Fruit fly (Drosophila melanogaster) whole organism, embryonic: ENCODE results near the gene Nf-YC.
A peak's percentile ranks its signal among the peaks of the same experiment; 100 is the strongest.

ENCODE experiments used
- Adf1 ChIP-seq: fragments of 200-800 bp; sonication (Bioruptor generic); IDR thresholded peaks from 2 replicates; pipeline ENCODE4 v1.3.6; 2022; ENCODE audit warnings: missing biosample characterization, missing genetic modification characterization
- Antp ChIP-seq: fragments of 200-800 bp; sonication (Bioruptor generic); optimal IDR thresholded peaks from 3 replicates; lab custom pipeline; 2016; ENCODE audit warnings: missing biosample characterization, missing genetic modification characterization
- Bgb ChIP-seq: fragments of 200-800 bp; sonication (Bioruptor generic); IDR thresholded peaks from 2 replicates; pipeline ENCODE4 v1.3.6; 2022; ENCODE audit warnings: missing biosample characterization, missing genetic modification characterization; ENCODE audit not compliant: partially characterized antibody
- Blimp-1 ChIP-seq: fragments of 200-800 bp; sonication (Bioruptor generic); optimal IDR thresholded peaks from 3 replicates; lab custom pipeline; 2018; ENCODE audit warnings: missing biosample characterization, missing genetic modification characterization, mild to moderate bottlenecking, moderate library complexity, missing genetic modification reagents
- CG12104 ChIP-seq: fragments of 200-800 bp; sonication (Bioruptor generic); optimal IDR thresholded peaks from 3 replicates; lab custom pipeline; 2016; ENCODE audit warnings: missing biosample characterization, missing genetic modification characterization
- CG14050 ChIP-seq: fragments of 200-800 bp; sonication (Bioruptor generic); IDR thresholded peaks from 3 replicates; pipeline ENCODE4 v1.3.6; 2022; ENCODE audit warnings: missing biosample characterization, missing genetic modification characterization
- CG14441 ChIP-seq: fragments of 200-800 bp; sonication (Bioruptor generic); IDR thresholded peaks from 2 replicates; pipeline ENCODE4 v1.3.6; 2022; ENCODE audit warnings: missing biosample characterization, missing genetic modification characterization
- CG14860 ChIP-seq: fragments of 200-800 bp; sonication (Bioruptor generic); IDR thresholded peaks from 3 replicates; pipeline ENCODE4 v1.3.6; 2022; ENCODE audit warnings: missing biosample characterization, missing genetic modification characterization; ENCODE audit not compliant: partially characterized antibody
- CG15479 ChIP-seq: fragments of 200-800 bp; sonication (Bioruptor generic); optimal IDR thresholded peaks from 3 replicates; lab custom pipeline; 2019; ENCODE audit warnings: missing biosample characterization, mild to moderate bottlenecking, missing genetic modification characterization, moderate library complexity
- CG16779 ChIP-seq: fragments of 200-800 bp; sonication (Bioruptor generic); IDR thresholded peaks from 2 replicates; pipeline ENCODE4 v1.3.6; 2022; ENCODE audit warnings: missing biosample characterization, missing genetic modification characterization
- CG16863 ChIP-seq: fragments of 200-800 bp; sonication (Bioruptor generic); optimal IDR thresholded peaks from 3 replicates; lab custom pipeline; 2016; ENCODE audit warnings: missing biosample characterization, missing genetic modification characterization
- CG17385 ChIP-seq: fragments of 200-800 bp; sonication (Bioruptor generic); optimal IDR thresholded peaks from 3 replicates; lab custom pipeline; 2018; ENCODE audit warnings: missing biosample characterization, mild to moderate bottlenecking, missing genetic modification characterization
- CG18262 ChIP-seq: fragments of 200-800 bp; optimal IDR thresholded peaks from 3 replicates; lab custom pipeline; 2019; ENCODE audit warnings: missing biosample characterization, mild to moderate bottlenecking, missing genetic modification characterization, moderate library complexity
- CG32772 ChIP-seq: fragments of 200-800 bp; sonication (Bioruptor generic); IDR thresholded peaks from 2 replicates; pipeline ENCODE4 v1.3.6; 2022; ENCODE audit warnings: missing biosample characterization, missing genetic modification characterization
- CG5953 ChIP-seq: fragments of 200-800 bp; sonication (Bioruptor generic); IDR thresholded peaks from 2 replicates; pipeline ENCODE4 v1.3.6; 2022; ENCODE audit warnings: missing biosample characterization, missing genetic modification characterization
- CG6765 ChIP-seq: fragments of 200-800 bp; sonication (Bioruptor generic); optimal IDR thresholded peaks from 3 replicates; lab custom pipeline; 2017; ENCODE audit warnings: missing biosample characterization, mild to moderate bottlenecking, missing genetic modification characterization
- CG7357 ChIP-seq: fragments of 200-800 bp; sonication (Bioruptor generic); IDR thresholded peaks from 3 replicates; pipeline ENCODE4 v1.3.6; 2022; ENCODE audit warnings: missing biosample characterization, missing genetic modification characterization
- CTCF ChIP-seq: fragments of 200-800 bp; sonication (Bioruptor generic); optimal IDR thresholded peaks from 2 replicates; lab custom pipeline; 2017; ENCODE audit warnings: missing biosample characterization, mild to moderate bottlenecking, missing genetic modification characterization, moderate library complexity
- Camta ChIP-seq: fragments of 200-800 bp; sonication (Bioruptor generic); optimal IDR thresholded peaks from 2 replicates; lab custom pipeline; 2016; ENCODE audit warnings: missing biosample characterization, missing genetic modification characterization
- CkIIα-i1 ChIP-seq: fragments of 200-800 bp; sonication (Bioruptor generic); IDR thresholded peaks from 2 replicates; pipeline ENCODE4 v1.3.6; 2022; ENCODE audit warnings: missing biosample characterization, missing genetic modification characterization
- D ChIP-seq, 2 experiments: fragments of 200-800 bp in 1 of 2; fragments of >200 bp in 1 of 2; sonication (Bioruptor generic) in 1 of 2; optimal IDR thresholded peaks; 2 replicates in 1 of 2; 3 replicates in 1 of 2; lab custom pipeline; 2017; ENCODE audit warnings: mild to moderate bottlenecking in 1 of 2, missing biosample characterization in 1 of 2, missing genetic modification characterization in 1 of 2, missing genetic modification reagents in 1 of 2
- Dad ChIP-seq: fragments of 200-800 bp; sonication (Bioruptor generic); optimal IDR thresholded peaks from 3 replicates; lab custom pipeline; 2016; ENCODE audit warnings: missing biosample characterization, missing genetic modification characterization
- Dbx ChIP-seq: fragments of 200-800 bp; sonication (Bioruptor generic); IDR thresholded peaks from 3 replicates; pipeline ENCODE4 v1.3.6; 2022; ENCODE audit warnings: missing biosample characterization, missing genetic modification characterization
- Doc3 ChIP-seq: fragments of 200-800 bp; sonication (Bioruptor generic); IDR thresholded peaks from 3 replicates; pipeline ENCODE4 v1.3.6; 2022; ENCODE audit warnings: missing biosample characterization, missing genetic modification characterization; ENCODE audit not compliant: partially characterized antibody
- Drgx ChIP-seq: fragments of 200-800 bp; sonication (Bioruptor generic); IDR thresholded peaks from 2 replicates; pipeline ENCODE4 v1.3.6; 2022; ENCODE audit warnings: missing biosample characterization, missing genetic modification characterization
- Fer1 ChIP-seq: fragments of 200-800 bp; sonication (Bioruptor generic); optimal IDR thresholded peaks from 2 replicates; lab custom pipeline; 2017; ENCODE audit warnings: missing biosample characterization, mild to moderate bottlenecking, missing genetic modification characterization
- Gsc ChIP-seq: fragments of 200-800 bp; sonication (Bioruptor generic); IDR thresholded peaks from 2 replicates; pipeline ENCODE4 v1.3.6; 2022; ENCODE audit warnings: missing biosample characterization, missing genetic modification characterization
- Hand ChIP-seq: fragments of 200-800 bp; sonication (Bioruptor generic); optimal IDR thresholded peaks from 2 replicates; lab custom pipeline; 2017; ENCODE audit warnings: mild to moderate bottlenecking, missing biosample characterization, missing genetic modification reagents, missing genetic modification characterization
- Hr78 ChIP-seq, 2 experiments: fragments of 200-800 bp in 1 of 2; fragments of >200 bp in 1 of 2; sonication (Bioruptor generic) in 1 of 2; optimal IDR thresholded peaks; 2 replicates each; lab custom pipeline; 2017 to 2019; ENCODE audit warnings: missing biosample characterization in 2 of 2, missing genetic modification characterization in 2 of 2, mild to moderate bottlenecking in 1 of 2, moderate library complexity in 1 of 2
- Lhr ChIP-seq: fragments of 200-800 bp; sonication (Bioruptor generic); optimal IDR thresholded peaks from 3 replicates; lab custom pipeline; 2017; ENCODE audit warnings: mild to moderate bottlenecking, missing biosample characterization, missing genetic modification reagents, missing genetic modification characterization
- Max ChIP-seq: fragments of 200-800 bp; sonication (Bioruptor generic); optimal IDR thresholded peaks from 2 replicates; lab custom pipeline; 2016; ENCODE audit warnings: missing biosample characterization, mild to moderate bottlenecking, missing genetic modification characterization
- Mrtf ChIP-seq: fragments of 200-800 bp; sonication (Bioruptor generic); IDR thresholded peaks from 3 replicates; pipeline ENCODE4 v1.3.6; 2022; ENCODE audit warnings: missing biosample characterization, missing genetic modification characterization
- NC2α ChIP-seq: fragments of 200-800 bp; sonication (Bioruptor generic); optimal IDR thresholded peaks from 2 replicates; lab custom pipeline; 2016; ENCODE audit warnings: missing biosample characterization, missing genetic modification characterization
- Rfx ChIP-seq: fragments of 200-800 bp; sonication (Bioruptor generic); IDR thresholded peaks from 2 replicates; pipeline ENCODE4 v1.3.6; 2022; ENCODE audit warnings: missing biosample characterization, missing genetic modification characterization
- TFAM ChIP-seq: fragments of 200-800 bp; sonication (Bioruptor generic); optimal IDR thresholded peaks from 2 replicates; lab custom pipeline; 2017; ENCODE audit warnings: missing biosample characterization, missing genetic modification characterization, inconsistent platforms
- Trl ChIP-seq, 3 experiments: fragments of >200 bp in 2 of 3; fragments of 200-800 bp in 1 of 3; sonication (Bioruptor generic) in 1 of 3; optimal IDR thresholded peaks; 2 replicates in 1 of 3; 3 replicates in 2 of 3; lab custom pipeline; 2016 to 2017; ENCODE audit warnings: missing biosample characterization in 1 of 3, missing genetic modification characterization in 1 of 3
- Xbp1 ChIP-seq: fragments of 200-800 bp; sonication (Bioruptor generic); optimal IDR thresholded peaks from 3 replicates; lab custom pipeline; 2016; ENCODE audit warnings: missing biosample characterization, mild to moderate bottlenecking, missing genetic modification characterization
- croc ChIP-seq: fragments of 200-800 bp; sonication (Bioruptor generic); conservative IDR thresholded peaks from 3 replicates; pipeline ENCODE4 v1.3.6; 2022; ENCODE audit warnings: missing biosample characterization, missing genetic modification characterization
- crol ChIP-seq: fragments of 200-800 bp; sonication (Bioruptor generic); IDR thresholded peaks from 2 replicates; pipeline ENCODE4 v1.3.6; 2022; ENCODE audit warnings: missing biosample characterization, missing genetic modification characterization
- dysf ChIP-seq: fragments of 200-800 bp; sonication (Bioruptor generic); IDR thresholded peaks from 3 replicates; pipeline ENCODE4 v1.3.6; 2022; ENCODE audit warnings: missing biosample characterization, missing genetic modification characterization
- ewg ChIP-seq: fragments of 200-800 bp; sonication (Bioruptor generic); optimal IDR thresholded peaks from 3 replicates; lab custom pipeline; 2017; ENCODE audit warnings: mild to moderate bottlenecking, missing biosample characterization, missing genetic modification reagents, missing genetic modification characterization
- fru ChIP-seq: fragments of >200 bp; optimal IDR thresholded peaks from 2 replicates; lab custom pipeline; 2017
- gsb-n ChIP-seq: fragments of 200-800 bp; sonication (Bioruptor generic); optimal IDR thresholded peaks from 3 replicates; lab custom pipeline; 2018; ENCODE audit warnings: missing biosample characterization, mild to moderate bottlenecking, missing genetic modification characterization
- gt ChIP-seq: fragments of 200-800 bp; sonication (Bioruptor generic); IDR thresholded peaks from 2 replicates; pipeline ENCODE4 v1.3.6; 2022; ENCODE audit warnings: missing biosample characterization, missing genetic modification characterization
- h ChIP-seq: fragments of >200 bp; optimal IDR thresholded peaks from 2 replicates; lab custom pipeline; 2017
- insv ChIP-seq, 2 experiments: fragments of 200-800 bp; sonication (Bioruptor generic); optimal IDR thresholded peaks; 3 replicates each; lab custom pipeline; 2016 to 2018; ENCODE audit warnings: missing biosample characterization in 2 of 2, missing genetic modification characterization in 2 of 2
- pfk ChIP-seq: fragments of 200-800 bp; sonication (Bioruptor generic); optimal IDR thresholded peaks from 2 replicates; lab custom pipeline; 2018; ENCODE audit warnings: missing biosample characterization, mild to moderate bottlenecking, missing genetic modification characterization, moderate library complexity
- stwl ChIP-seq: fragments of 200-800 bp; sonication (Bioruptor generic); optimal IDR thresholded peaks from 3 replicates; lab custom pipeline; 2018; ENCODE audit warnings: missing biosample characterization, mild to moderate bottlenecking, missing genetic modification characterization, moderate library complexity
- tin ChIP-seq: fragments of 200-800 bp; sonication (Bioruptor generic); optimal IDR thresholded peaks from 3 replicates; lab custom pipeline; 2016; ENCODE audit warnings: missing biosample characterization, missing genetic modification characterization
- usp ChIP-seq: fragments of >200 bp; optimal IDR thresholded peaks from 2 replicates; lab custom pipeline; 2017; ENCODE audit warnings: missing biosample characterization, missing genetic modification characterization
- zf30C ChIP-seq: fragments of 200-800 bp; sonication (Bioruptor generic); optimal IDR thresholded peaks from 3 replicates; lab custom pipeline; 2018; ENCODE audit warnings: missing biosample characterization, mild to moderate bottlenecking, missing genetic modification characterization

Nf-YC gene

DNA sequence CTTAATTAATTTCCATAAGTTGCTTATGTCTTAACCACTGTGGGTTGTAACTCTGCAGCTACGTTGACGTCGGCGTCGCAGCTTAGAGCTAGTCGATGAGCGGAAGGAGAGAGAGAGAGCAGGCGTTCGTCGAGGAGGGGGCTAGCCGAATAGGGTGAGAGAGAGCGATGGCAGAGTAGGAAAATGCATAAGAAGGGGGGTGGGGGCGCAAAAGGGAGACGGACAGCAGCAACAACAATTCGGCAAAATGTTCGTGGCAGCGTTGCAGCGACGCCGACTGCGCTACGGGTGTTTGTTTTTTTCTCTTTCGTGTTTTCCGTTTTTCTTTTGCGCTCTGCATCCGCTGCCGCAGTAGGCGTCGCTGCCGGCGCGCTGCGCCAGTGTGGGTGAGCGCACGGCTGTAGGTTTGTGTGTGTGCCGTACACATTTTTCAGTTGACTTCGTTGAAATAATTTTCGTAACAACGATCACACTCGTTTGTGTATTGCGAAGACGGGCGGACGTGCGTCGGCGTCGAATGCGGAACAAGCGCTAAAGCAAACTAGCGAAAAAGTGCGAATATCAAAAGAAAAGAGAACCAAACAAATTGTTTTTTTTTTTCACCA, 47.4 kb upstream of the Nf-YC start:
- TF ChIP-seq h (lab: Kevin White, UChicago) = peak; percentile 18
- TF ChIP-seq usp (GFP tag; lab: Kevin White, UChicago) = no peak
- no peak for TF ChIP-seq CG6765
- TF ChIP-seq CG7357 (GFP tag; lab: Robert Waterston, UW) = no peak
- TF ChIP-seq D (optimal IDR thresholded peaks at IDR 0.05; lab: Kevin White, UChicago) = no peak
- TF ChIP-seq D (GFP tag; optimal IDR thresholded peaks at IDR 0.05; lab: Kevin White, UChicago) = peak; percentile 35
- peak; percentile 14 for TF ChIP-seq Xbp1
- no peak for TF ChIP-seq fru (lab: Kevin White, UChicago)
- TF ChIP-seq CG15479 (GFP tag; lab: Kevin White, UChicago) = peak; percentile 65
- TF ChIP-seq Doc3 (GFP tag; lab: Robert Waterston, UW) = no peak; the same call in 2 of the 3 replicates
- TF ChIP-seq Max (GFP tag; lab: Kevin White, UChicago) = no peak
- no peak for TF ChIP-seq Gsc
- peak; percentile 56 for TF ChIP-seq CG17385 (GFP tag; lab: Kevin White, UChicago)
- TF ChIP-seq croc (GFP tag; lab: Robert Waterston, UW) = no peak
- TF ChIP-seq CG18262 (tag; lab: Kevin White, UChicago) = no peak
- TF ChIP-seq Camta (GFP tag; lab: Kevin White, UChicago) = no peak
- TF ChIP-seq Fer1 (GFP tag; lab: Kevin White, UChicago) = no peak
- TF ChIP-seq dysf = no peak
- TF ChIP-seq CG14441 (GFP tag; lab: Robert Waterston, UW) = no peak
- TF ChIP-seq CG16779 (GFP tag; lab: Robert Waterston, UW) = no peak
- peak; percentile 95 for TF ChIP-seq crol
- no peak for TF ChIP-seq CG5953
- no peak for TF ChIP-seq CG16863 (GFP tag; lab: Kevin White, UChicago)
- no peak for TF ChIP-seq CG14860 (GFP tag; lab: Robert Waterston, UW)
- TF ChIP-seq ewg = no peak
- no peak for TF ChIP-seq insv (GFP tag; optimal IDR thresholded peaks at IDR 0.05; lab: Kevin White, UChicago)
- peak; percentile 99 for TF ChIP-seq Adf1 (GFP tag; lab: Robert Waterston, UW)
- no peak for TF ChIP-seq stwl (tag; lab: Kevin White, UChicago)
- TF ChIP-seq gsb-n (tag; lab: Kevin White, UChicago) = no peak
- no peak for TF ChIP-seq CG12104 (GFP tag; lab: Kevin White, UChicago)
- TF ChIP-seq CkIIα-i1 (GFP tag; lab: Robert Waterston, UW) = no peak
- no peak for TF ChIP-seq Dbx (GFP tag; lab: Robert Waterston, UW)
- TF ChIP-seq TFAM (GFP tag; lab: Kevin White, UChicago) = no peak
- no peak for TF ChIP-seq CG14050 (GFP tag; lab: Robert Waterston, UW)
- peak; percentile 49; the same call in 1 of the 2 replicates for TF ChIP-seq Bgb (GFP tag; lab: Robert Waterston, UW)
- peak; percentile 81 to 95 for TF ChIP-seq Trl (optimal IDR thresholded peaks at IDR 0.05; lab: Kevin White, UChicago)
- TF ChIP-seq Trl (GFP tag; optimal IDR thresholded peaks at IDR 0.05; lab: Kevin White, UChicago) = no peak
- TF ChIP-seq CG32772 (GFP tag; lab: Robert Waterston, UW) = no peak
- TF ChIP-seq Hr78 (GFP tag; optimal IDR thresholded peaks at IDR 0.05; lab: Kevin White, UChicago) = peak in 1 of 2 experiments; percentile 3
- TF ChIP-seq Blimp-1 (GFP tag; lab: Kevin White, UChicago) = no peak
- peak; percentile 44; the same call in 1 of the 2 replicates for TF ChIP-seq Rfx (GFP tag; lab: Robert Waterston, UW)
- no peak for TF ChIP-seq NC2α
- TF ChIP-seq gt = no peak
- no peak for TF ChIP-seq pfk (GFP tag; lab: Kevin White, UChicago)
- TF ChIP-seq Mrtf (GFP tag; lab: Robert Waterston, UW) = 0 out of 3 replicates have a peak, but pooled peaks have one; percentile 21
- no peak for TF ChIP-seq zf30C (GFP tag; lab: Kevin White, UChicago)
- peak; percentile 49 for TF ChIP-seq Drgx
- TF ChIP-seq tin (GFP tag; lab: Kevin White, UChicago) = no peak
- no peak for TF ChIP-seq Hand (GFP tag; lab: Kevin White, UChicago)
- TF ChIP-seq CTCF (GFP tag; lab: Kevin White, UChicago) = no peak
- TF ChIP-seq Lhr (GFP tag; lab: Kevin White, UChicago) = no peak
- no peak for TF ChIP-seq Antp (GFP tag; lab: Kevin White, UChicago)
- TF ChIP-seq Dad (GFP tag; lab: Kevin White, UChicago) = no peak
